Worm (Caenorhabditis elegans) whole organism, L4/young adult: ENCODE measurements around the gene gpcp-2.

Experiments used
- W03F9.2 ChIP-seq: fragments of 150-350 bp; optimal IDR thresholded peaks from 2 replicates; lab custom pipeline; 2014; ENCODE audit warnings: missing biosample characterization, missing genetic modification characterization
- dao-5 ChIP-seq: sonication (generic microtip); optimal IDR thresholded peaks from 2 replicates; lab custom pipeline; 2016; ENCODE audit warnings: missing genotype, missing genetic modification characterization, moderate library complexity, missing compliant biosample characterization
- him-1 ChIP-seq: sonication (generic microtip); optimal IDR thresholded peaks from 2 replicates; lab custom pipeline; 2016; ENCODE audit warnings: missing genotype, missing genetic modification reagents, missing genetic modification characterization, missing compliant biosample characterization

ce11 chrII:8052850-8053249, 20.3 kb downstream of the gpcp-2 start, which contains the start of gene T05H10.4:
- no peak for TF ChIP-seq dao-5 (tag; lab: Kevin White, UChicago)
- no peak for TF ChIP-seq W03F9.2
- TF ChIP-seq him-1 (tag; lab: Kevin White, UChicago): no peak
